Worm (Caenorhabditis elegans): ENCODE results near the gene C33H5.1.

ce11 chrIV:7785506-7786065, 23.1 kb upstream of the C33H5.1 start, which contains the start of gene tag-322:
- TF ChIP-seq fkh-10 (GFP tag; optimal IDR thresholded peaks at IDR 0.05) (no peak), ama-1 (optimal IDR thresholded peaks at IDR 0.05) (peak; percentile 44), nhr-237 (tag; optimal IDR thresholded peaks at IDR 0.05) (no peak), R02D3.7 (tag; optimal IDR thresholded peaks at IDR 0.05) (no peak), ztf-11 (tag; optimal IDR thresholded peaks at IDR 0.05) (no peak), skn-1 (tag; optimal IDR thresholded peaks at IDR 0.05) (no peak), nhr-76 (tag; optimal IDR thresholded peaks at IDR 0.05) (no peak), F49E8.2 (tag; optimal IDR thresholded peaks at IDR 0.05; ENCODE audit: borderline replicate concordance) (no peak), dpl-1 (GFP tag; optimal IDR thresholded peaks at IDR 0.05) (peak; percentile 71), snpc-1.2 (GFP tag; IDR thresholded peaks at IDR 0.05) (no peak), madf-5 (GFP tag; IDR thresholded peaks at IDR 0.05) (no peak), ceh-44 (GFP tag; IDR thresholded peaks at IDR 0.05) (no peak), unc-130 (GFP tag; optimal IDR thresholded peaks at IDR 0.05) (no peak), sdz-12 (GFP tag; optimal IDR thresholded peaks at IDR 0.05) (no peak)
